Worm (Caenorhabditis elegans): ENCODE data around the gene ugt-41.

The ugt-41 gene

ce11 chrV:7145250-7145850, 18.0 kb downstream of the ugt-41 start, which contains the start of gene ugt-37:
Gene ugt-37, minus strand, starts transcription at chrV:7145318.
- TF ChIP-seq efl-1 (optimal IDR thresholded peaks at IDR 0.05) = no peak
- peak in 1 of 2 experiments; percentile 22 for TF ChIP-seq efl-1 (GFP tag; optimal IDR thresholded peaks at IDR 0.05 in 1 of 2)
- TF ChIP-seq elt-2 (tag; optimal IDR thresholded peaks at IDR 0.05) = peak; percentile 14
- TF ChIP-seq sox-4 (tag; optimal IDR thresholded peaks at IDR 0.05) = no peak

- TF ChIP-seq grh-1 (GFP tag; IDR thresholded peaks at IDR 0.05) = 0 out of 2 replicates have a peak, but pooled peaks have one; percentile 8
- TF ChIP-seq efl-1 (optimal IDR thresholded peaks at IDR 0.05) = no peak
- TF ChIP-seq efl-1 (GFP tag; optimal IDR thresholded peaks at IDR 0.05 in 1 of 2) = no peak
- TF ChIP-seq elt-2 (tag; optimal IDR thresholded peaks at IDR 0.05) = peak; percentile 24
- TF ChIP-seq irx-1 (tag; optimal IDR thresholded peaks at IDR 0.05) = no peak
- TF ChIP-seq rnt-1 (tag; optimal IDR thresholded peaks at IDR 0.05) = no peak
- no peak for TF ChIP-seq lin-35 (GFP tag; optimal IDR thresholded peaks at IDR 0.05)
- TF ChIP-seq snpc-4 (tag; optimal IDR thresholded peaks at IDR 0.05) = peak; percentile 83
- no peak for TF ChIP-seq hlh-4 (tag; optimal IDR thresholded peaks at IDR 0.05)
- TF ChIP-seq unc-130 (tag; optimal IDR thresholded peaks at IDR 0.05) = no peak
- no peak for TF ChIP-seq ces-1 (GFP tag; optimal IDR thresholded peaks at IDR 0.05)
These were observed 20.7 kb downstream of the ugt-41 start for ce11 chrV:7142661-7143060.

- TF ChIP-seq pax-3 (tag; optimal IDR thresholded peaks at IDR 0.05) (no peak), mdl-1 (tag; optimal IDR thresholded peaks at IDR 0.05) (no peak), ceh-90 (tag; optimal IDR thresholded peaks at IDR 0.05) (no peak), blmp-1 (tag; optimal IDR thresholded peaks at IDR 0.05) (no peak), grh-1 (GFP tag; IDR thresholded peaks at IDR 0.05) (no peak), isw-1 (GFP tag; IDR thresholded peaks at IDR 0.05) (no peak), swsn-7 (tag; optimal IDR thresholded peaks at IDR 0.05) (no peak), efl-1 (optimal IDR thresholded peaks at IDR 0.05) (no peak), efl-1 (GFP tag; optimal IDR thresholded peaks at IDR 0.05 in 1 of 2) (no peak), nhr-20 (tag; optimal IDR thresholded peaks at IDR 0.05) (no peak), elt-2 (tag; optimal IDR thresholded peaks at IDR 0.05) (no peak)
These were observed 21.5 kb downstream of the ugt-41 start, which contains the start of gene ugt-40 for ce11 chrV:7141864-7142263. Gene ugt-40, minus strand, starts transcription at chrV:7141964.

ce11 chrV:7140368-7140767, 23.0 kb downstream of the ugt-41 start:
- peak; percentile 14 for TF ChIP-seq nhr-71 (tag; optimal IDR thresholded peaks at IDR 0.05)
- no peak for TF ChIP-seq nhr-12 (tag; optimal IDR thresholded peaks at IDR 0.05)
- peak; percentile 29 for TF ChIP-seq fkh-8 (tag; optimal IDR thresholded peaks at IDR 0.05)
- TF ChIP-seq C04F5.9 (tag; optimal IDR thresholded peaks at IDR 0.05) = no peak
- TF ChIP-seq nhr-84 (tag; optimal IDR thresholded peaks at IDR 0.05) = no peak
- peak; percentile 14 for TF ChIP-seq nhr-20 (tag; optimal IDR thresholded peaks at IDR 0.05)
- TF ChIP-seq efl-1 (optimal IDR thresholded peaks at IDR 0.05) = no peak
- TF ChIP-seq efl-1 (GFP tag; optimal IDR thresholded peaks at IDR 0.05 in 1 of 2) = peak in 1 of 2 experiments; percentile 20
- peak; percentile 33 for TF ChIP-seq nhr-19 (GFP tag; conservative IDR thresholded peaks at IDR 0.05)
- no peak for TF ChIP-seq ces-1 (GFP tag; optimal IDR thresholded peaks at IDR 0.05)
- no peak for TF ChIP-seq grh-1 (GFP tag; IDR thresholded peaks at IDR 0.05)
- no peak for TF ChIP-seq unc-62 (GFP tag; optimal IDR thresholded peaks at IDR 0.05)

- TF ChIP-seq lin-13 (GFP tag; optimal IDR thresholded peaks at IDR 0.05) (no peak), fos-1 (tag; optimal IDR thresholded peaks at IDR 0.05) (no peak), fkh-10 (GFP tag; optimal IDR thresholded peaks at IDR 0.05) (no peak), ceh-8 (GFP tag; optimal IDR thresholded peaks at IDR 0.05) (no peak), ama-1 (optimal IDR thresholded peaks at IDR 0.05) (no peak)
These were observed 25.1 kb downstream of the ugt-41 start, which contains the start of gene str-112 for ce11 chrV:7138320-7138719. Gene str-112, minus strand, starts transcription at chrV:7138420.

ce11 chrV:7136859-7137258, 26.5 kb downstream of the ugt-41 start:
- TF ChIP-seq alr-1 (tag; optimal IDR thresholded peaks at IDR 0.05; ENCODE audit: borderline replicate concordance) (no peak), ceh-82 (tag; optimal IDR thresholded peaks at IDR 0.05) (no peak), pax-3 (tag; optimal IDR thresholded peaks at IDR 0.05) (no peak), nhr-20 (tag; optimal IDR thresholded peaks at IDR 0.05) (no peak), unc-30 (tag; optimal IDR thresholded peaks at IDR 0.05) (no peak), nhr-47 (tag; optimal IDR thresholded peaks at IDR 0.05) (no peak), hlh-4 (tag; optimal IDR thresholded peaks at IDR 0.05) (no peak), pqm-1 (tag; optimal IDR thresholded peaks at IDR 0.05) (no peak), vab-15 (tag; optimal IDR thresholded peaks at IDR 0.05) (no peak), lin-15B (tag; optimal IDR thresholded peaks at IDR 0.05) (no peak), fkh-4 (tag; optimal IDR thresholded peaks at IDR 0.05; ENCODE audit: borderline replicate concordance) (no peak)
